Fruit fly (Drosophila melanogaster): ENCODE results near the gene CG1309.

CG1309 gene

DNA sequence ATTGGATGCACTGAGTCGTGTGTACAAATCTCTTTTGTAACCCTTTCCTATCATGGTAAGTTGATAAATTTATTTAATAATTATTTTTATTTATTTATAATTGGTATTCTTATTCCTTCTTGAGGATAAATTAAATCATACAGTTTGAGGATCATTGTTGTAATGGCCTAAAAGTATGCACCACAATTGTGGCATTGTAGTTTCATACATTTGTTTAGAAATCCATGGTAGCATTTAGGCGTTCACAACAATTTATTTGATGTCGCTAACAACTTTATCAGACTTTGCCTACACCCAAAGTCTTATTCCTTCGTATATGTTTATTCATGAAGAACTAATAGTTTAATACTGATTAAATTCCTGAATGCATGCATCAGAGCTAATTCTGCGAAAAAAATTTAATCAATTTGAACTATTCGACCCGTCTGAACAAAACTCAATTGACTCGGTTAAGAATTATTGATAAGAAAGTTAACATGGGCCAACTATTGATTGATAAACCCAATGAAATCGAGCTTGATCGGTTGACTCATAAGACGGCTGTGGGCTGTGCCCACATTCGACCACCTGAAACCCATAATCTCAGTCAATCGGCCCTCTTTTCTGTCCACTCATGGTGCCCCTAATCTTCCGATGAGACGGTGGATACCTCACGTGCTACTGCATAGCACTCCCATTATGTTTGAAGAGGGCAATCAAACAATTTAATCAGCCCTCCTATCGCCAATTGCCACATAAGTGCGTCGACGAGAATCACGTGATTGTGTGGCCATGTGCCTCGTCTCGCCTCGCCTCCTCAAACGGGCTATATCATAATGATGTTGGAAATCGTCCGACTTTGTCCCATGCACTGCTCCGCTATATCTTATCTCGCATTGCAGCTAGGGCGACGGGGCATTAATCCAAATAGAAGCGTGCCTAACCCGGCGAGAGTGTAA lies 39.7 kb upstream of the CG1309 start:
- TF ChIP-seq Mnt (GFP tag; optimal IDR thresholded peaks at IDR 0.05) (no peak), CG11617 (GFP tag; optimal IDR thresholded peaks at IDR 0.05) (no peak), toe (GFP tag; optimal IDR thresholded peaks at IDR 0.05) (no peak), CG1620 (GFP tag; optimal IDR thresholded peaks at IDR 0.05) (no peak), CG12768 (GFP tag; optimal IDR thresholded peaks at IDR 0.05) (peak; percentile 23), bab1 (GFP tag; optimal IDR thresholded peaks at IDR 0.05) (no peak), tj (GFP tag; optimal IDR thresholded peaks at IDR 0.05) (no peak), pad (GFP tag; optimal IDR thresholded peaks at IDR 0.05) (no peak), CG5204 (GFP tag; optimal IDR thresholded peaks at IDR 0.05) (no peak), Hr96 (GFP tag; optimal IDR thresholded peaks at IDR 0.05) (no peak), Crg-1 (GFP tag; optimal IDR thresholded peaks at IDR 0.05) (no peak), CG33017 (tag; optimal IDR thresholded peaks at IDR 0.05) (peak; percentile 8), kay (GFP tag; ENCODE audit: borderline replicate concordance) (peak; percentile 73), CG7101 (tag; optimal IDR thresholded peaks at IDR 0.05) (no peak), CG7045 (GFP tag; optimal IDR thresholded peaks at IDR 0.05) (no peak), cic (GFP tag; optimal IDR thresholded peaks at IDR 0.05) (peak; percentile 59), Clk (GFP tag; optimal IDR thresholded peaks at IDR 0.05) (no peak), CG14711 (tag; optimal IDR thresholded peaks at IDR 0.05) (no peak), ovo (GFP tag; optimal IDR thresholded peaks at IDR 0.05) (no peak), cnc (optimal IDR thresholded peaks at IDR 0.05) (peak in 1 of 2 experiments; percentile 47)

DNA sequence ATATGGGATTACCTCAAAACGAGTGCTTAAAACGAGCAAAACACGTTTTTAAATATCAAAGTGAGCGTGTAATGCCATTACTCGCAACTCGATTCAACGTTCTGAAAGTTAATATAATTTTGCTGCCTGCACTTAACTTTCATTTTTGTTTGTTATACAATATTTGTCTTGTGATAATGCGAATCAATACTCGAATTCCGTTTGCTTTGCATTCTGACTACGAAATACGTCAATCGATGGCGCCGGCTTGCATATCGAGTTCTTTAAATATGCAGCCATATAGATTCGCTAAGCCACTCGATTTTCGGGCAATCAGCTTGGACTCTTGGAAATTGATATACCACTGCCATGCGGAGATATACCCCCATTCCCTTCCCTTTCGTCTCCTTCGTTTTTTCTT lies 38.6 kb upstream of the CG1309 start:
- no peak for TF ChIP-seq CG7045 (GFP tag; optimal IDR thresholded peaks at IDR 0.05)
- TF ChIP-seq pad (GFP tag; optimal IDR thresholded peaks at IDR 0.05) = no peak
- no peak for TF ChIP-seq CG1620 (GFP tag; optimal IDR thresholded peaks at IDR 0.05)
- TF ChIP-seq tj (GFP tag; optimal IDR thresholded peaks at IDR 0.05) = peak; percentile 71
- no peak for TF ChIP-seq cnc (optimal IDR thresholded peaks at IDR 0.05)
- no peak for TF ChIP-seq kay (GFP tag; ENCODE audit: borderline replicate concordance)

DNA sequence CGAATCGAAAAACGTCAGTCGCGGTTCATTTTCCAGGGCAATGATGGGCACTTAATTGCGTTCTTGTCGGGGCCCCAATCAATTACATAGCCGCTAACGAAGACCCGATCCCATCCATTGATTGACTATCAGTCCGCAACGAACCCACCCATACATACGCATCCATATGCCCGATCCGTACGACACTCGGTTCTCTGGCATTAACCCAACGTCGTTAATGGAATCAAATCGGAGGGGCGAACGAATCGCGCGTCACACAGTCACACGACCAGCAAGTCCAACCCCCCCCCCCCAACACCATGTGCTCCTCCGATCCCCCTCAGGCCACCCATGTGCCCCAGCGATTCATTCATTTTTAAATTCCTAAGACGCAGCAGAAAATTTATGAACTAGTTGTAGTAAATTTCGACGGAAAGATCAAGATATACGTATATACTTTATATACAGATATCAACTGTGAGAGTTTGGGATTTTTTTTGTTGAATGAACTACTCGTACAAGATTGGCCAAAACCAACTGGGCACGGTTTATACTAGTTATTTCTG lies 37.9 kb upstream of the CG1309 start:
- no peak for TF ChIP-seq kay (GFP tag; ENCODE audit: borderline replicate concordance)
- TF ChIP-seq CG12768 (GFP tag; optimal IDR thresholded peaks at IDR 0.05) = peak; percentile 82
- peak; percentile 10 for TF ChIP-seq CG7101 (tag; optimal IDR thresholded peaks at IDR 0.05)
- TF ChIP-seq Crg-1 (GFP tag; optimal IDR thresholded peaks at IDR 0.05) = no peak
- TF ChIP-seq Mnt (GFP tag; optimal IDR thresholded peaks at IDR 0.05) = peak; percentile 83
- TF ChIP-seq CG5204 (GFP tag; optimal IDR thresholded peaks at IDR 0.05) = no peak
- TF ChIP-seq CG33017 (tag; optimal IDR thresholded peaks at IDR 0.05) = peak; percentile 59
- peak; percentile 84 for TF ChIP-seq tj (GFP tag; optimal IDR thresholded peaks at IDR 0.05)
- TF ChIP-seq pad (GFP tag; optimal IDR thresholded peaks at IDR 0.05) = peak; percentile 54
- TF ChIP-seq Hr96 (GFP tag; optimal IDR thresholded peaks at IDR 0.05) = no peak
- no peak for TF ChIP-seq Clk (GFP tag; optimal IDR thresholded peaks at IDR 0.05)
- TF ChIP-seq CG7045 (GFP tag; optimal IDR thresholded peaks at IDR 0.05) = peak; percentile 50
- TF ChIP-seq ovo (GFP tag; optimal IDR thresholded peaks at IDR 0.05) = no peak
- TF ChIP-seq cic (GFP tag; optimal IDR thresholded peaks at IDR 0.05) = peak; percentile 99
- TF ChIP-seq CG14711 (tag; optimal IDR thresholded peaks at IDR 0.05) = peak; percentile 6

DNA sequence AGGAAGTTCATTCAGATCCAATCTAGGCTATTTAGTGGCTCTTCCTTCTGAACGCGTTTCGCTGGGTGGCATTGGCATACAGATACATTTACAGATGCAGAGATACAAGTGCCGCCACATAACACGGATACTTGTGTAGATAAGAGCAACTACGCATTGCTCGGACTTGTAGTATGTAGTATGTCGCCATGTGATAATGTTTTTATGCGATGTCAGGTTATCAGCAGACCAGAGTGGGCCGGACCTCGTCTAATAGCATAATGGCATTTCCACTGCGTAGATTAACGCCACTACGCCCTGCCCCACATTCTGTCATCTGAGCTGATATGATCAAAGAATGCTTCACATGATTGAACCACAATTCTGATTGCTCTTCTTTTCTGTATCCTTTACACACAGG lies 37.4 kb upstream of the CG1309 start:
- TF ChIP-seq kay (GFP tag; ENCODE audit: borderline replicate concordance) (no peak), toe (GFP tag; optimal IDR thresholded peaks at IDR 0.05) (no peak), bab1 (GFP tag; optimal IDR thresholded peaks at IDR 0.05) (no peak), tj (GFP tag; optimal IDR thresholded peaks at IDR 0.05) (no peak), CG7101 (tag; optimal IDR thresholded peaks at IDR 0.05) (no peak), CG5204 (GFP tag; optimal IDR thresholded peaks at IDR 0.05) (no peak), CG1620 (GFP tag; optimal IDR thresholded peaks at IDR 0.05) (no peak), CG7045 (GFP tag; optimal IDR thresholded peaks at IDR 0.05) (no peak), Crg-1 (GFP tag; optimal IDR thresholded peaks at IDR 0.05) (no peak), Hr96 (GFP tag; optimal IDR thresholded peaks at IDR 0.05) (no peak)

DNA sequence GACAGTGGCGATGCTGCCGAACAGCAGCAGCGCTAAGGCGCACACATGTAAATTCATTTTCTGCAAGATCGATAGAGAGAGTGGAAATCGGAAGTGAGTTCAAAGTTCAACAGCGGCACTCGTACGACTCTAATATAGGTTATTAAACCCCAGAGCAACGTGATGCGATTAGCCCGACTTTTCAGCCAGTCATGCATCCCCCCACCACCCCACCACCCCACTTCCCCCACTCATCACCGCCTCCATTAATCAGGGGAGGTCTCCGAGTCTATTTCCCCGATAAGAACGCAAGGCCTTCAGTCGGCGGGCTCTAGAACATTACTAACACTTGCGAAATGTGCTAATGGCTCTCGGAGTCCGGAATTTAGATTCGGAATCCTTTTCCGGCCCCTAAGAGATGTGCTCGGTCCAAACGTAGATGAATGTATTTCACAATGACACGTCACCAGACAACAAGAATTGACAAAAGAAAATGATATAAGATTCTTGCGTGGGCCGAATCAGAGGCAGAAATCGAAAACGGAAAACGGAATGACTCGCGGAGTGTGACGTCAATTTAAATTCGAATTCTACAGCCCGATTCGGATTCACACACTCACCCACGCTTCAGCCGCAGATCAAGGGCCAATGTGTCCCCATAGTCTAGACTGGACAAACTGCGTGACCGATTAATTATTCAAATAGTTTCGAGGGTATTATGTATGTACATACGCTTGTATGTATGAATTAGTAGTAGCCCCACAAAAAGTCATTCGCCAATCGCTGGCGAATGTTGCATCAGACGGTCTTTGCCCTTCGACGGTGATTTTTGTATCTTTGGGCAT lies 33.4 kb upstream of the CG1309 start:
- TF ChIP-seq Clk (GFP tag; optimal IDR thresholded peaks at IDR 0.05) = no peak
- TF ChIP-seq kay (GFP tag; ENCODE audit: borderline replicate concordance) = peak; percentile 44
- peak; percentile 9 for TF ChIP-seq tj (GFP tag; optimal IDR thresholded peaks at IDR 0.05)
- no peak for TF ChIP-seq CG5204 (GFP tag; optimal IDR thresholded peaks at IDR 0.05)
- TF ChIP-seq cnc (optimal IDR thresholded peaks at IDR 0.05) = peak; percentile 79 to 89
- TF ChIP-seq CG1620 (GFP tag; optimal IDR thresholded peaks at IDR 0.05) = no peak
- peak; percentile 74 for TF ChIP-seq cic (GFP tag; optimal IDR thresholded peaks at IDR 0.05)
- peak; percentile 25 for TF ChIP-seq CG12768 (GFP tag; optimal IDR thresholded peaks at IDR 0.05)

DNA sequence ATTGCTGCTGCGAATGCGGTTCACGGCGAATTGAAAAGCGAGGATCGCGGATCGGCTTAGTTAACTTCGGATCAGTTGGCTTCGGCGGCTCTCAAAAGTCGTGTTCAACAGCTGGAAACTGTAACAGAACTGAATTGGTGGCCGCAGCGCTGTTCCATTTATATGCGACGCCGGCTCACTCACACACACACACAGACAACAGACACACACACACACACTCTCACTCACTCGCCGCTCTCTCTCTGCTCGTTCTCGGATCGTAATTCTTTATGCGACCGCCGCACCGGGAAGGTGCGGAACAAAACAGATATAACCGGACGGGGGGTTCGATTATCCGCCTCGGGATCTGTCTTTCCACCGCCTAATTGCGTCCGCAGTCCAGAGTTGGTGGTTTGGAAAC lies 32.1 kb upstream of the CG1309 start, which contains the start of gene CG46460:
CG46460 (minus strand) TSS at position 139 of the 400 bp plus-strand sequence.
- no peak for TF ChIP-seq CG33017 (tag; optimal IDR thresholded peaks at IDR 0.05)
- peak; percentile 48 for TF ChIP-seq Hr96 (GFP tag; optimal IDR thresholded peaks at IDR 0.05)
- TF ChIP-seq tj (GFP tag; optimal IDR thresholded peaks at IDR 0.05) = peak; percentile 25
- TF ChIP-seq cic (GFP tag; optimal IDR thresholded peaks at IDR 0.05) = peak; percentile 18
- TF ChIP-seq kay (GFP tag; ENCODE audit: borderline replicate concordance) = no peak
- TF ChIP-seq Clk (GFP tag; optimal IDR thresholded peaks at IDR 0.05) = peak; percentile 15
- TF ChIP-seq CG12768 (GFP tag; optimal IDR thresholded peaks at IDR 0.05) = no peak
- no peak for TF ChIP-seq CG14711 (tag; optimal IDR thresholded peaks at IDR 0.05)
- peak; percentile 3 for TF ChIP-seq bab1 (GFP tag; optimal IDR thresholded peaks at IDR 0.05)
- TF ChIP-seq CG11617 (GFP tag; optimal IDR thresholded peaks at IDR 0.05) = no peak

Data from whole organism, adult.